Fruit fly (Drosophila melanogaster): ENCODE measurements around the gene CG42464.

Gene CG42464

DNA sequence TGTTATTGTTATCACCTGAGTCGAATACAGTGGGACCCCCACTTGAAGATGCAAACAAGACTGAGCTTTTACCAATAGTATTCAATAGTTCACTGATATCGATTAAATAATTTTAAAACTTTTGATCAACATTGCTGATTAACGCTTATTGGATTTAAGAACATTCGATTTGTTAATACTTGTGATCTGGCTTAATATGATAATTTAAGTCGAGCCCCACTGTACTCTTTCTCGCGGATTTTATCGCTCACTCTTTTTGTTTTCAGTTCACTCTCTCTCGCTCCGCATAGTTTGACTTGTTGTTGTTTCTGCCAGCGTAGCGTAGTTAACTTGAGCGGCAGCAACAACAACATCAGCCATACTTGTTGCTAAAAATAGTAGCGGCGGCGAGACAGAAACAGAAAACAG lies 43.6 kb upstream of the CG42464 start (continued):
- peak; percentile 29 to 83 for TF ChIP-seq insv (GFP tag; optimal IDR thresholded peaks at IDR 0.05)
- peak; percentile 77 for TF ChIP-seq bigmax (GFP tag; optimal IDR thresholded peaks at IDR 0.05)
- peak; percentile 86 for TF ChIP-seq sr (GFP tag; IDR thresholded peaks at IDR 0.05)
- TF ChIP-seq mirr (GFP tag; optimal IDR thresholded peaks at IDR 0.05), result peak; percentile 99
- TF ChIP-seq Opbp (GFP tag; IDR thresholded peaks at IDR 0.05; ENCODE audit: partially characterized antibody), result no peak
- peak; percentile 97 for TF ChIP-seq Spps (tag; optimal IDR thresholded peaks at IDR 0.05)
- peak; percentile 95 for TF ChIP-seq Hmx (GFP tag; optimal IDR thresholded peaks at IDR 0.05)
- TF ChIP-seq CG34422 (GFP tag; IDR thresholded peaks at IDR 0.05), result peak; percentile 98
- no peak for TF ChIP-seq CG1832 (GFP tag; optimal IDR thresholded peaks at IDR 0.05)
- peak; percentile 100 for TF ChIP-seq grau (tag; optimal IDR thresholded peaks at IDR 0.05)
- TF ChIP-seq Ada2b (GFP tag; IDR thresholded peaks at IDR 0.05), result peak; percentile 98
- TF ChIP-seq CG16863 (GFP tag; optimal IDR thresholded peaks at IDR 0.05), result peak; percentile 98
- TF ChIP-seq Dref (GFP tag; IDR thresholded peaks at IDR 0.05), result peak; percentile 38; the same call in 1 of the 2 replicates
- peak; percentile 30 for TF ChIP-seq Dp (GFP tag; optimal IDR thresholded peaks at IDR 0.05)
- peak; percentile 95 for TF ChIP-seq CG4282 (GFP tag; optimal IDR thresholded peaks at IDR 0.05)
- peak; percentile 92 for TF ChIP-seq Hey (tag; optimal IDR thresholded peaks at IDR 0.05)
- peak; percentile 99 for TF ChIP-seq unpg (GFP tag; optimal IDR thresholded peaks at IDR 0.05)
- peak; percentile 88 for TF ChIP-seq CG3838 (GFP tag; optimal IDR thresholded peaks at IDR 0.05)
- TF ChIP-seq Chrac-16 (GFP tag; optimal IDR thresholded peaks at IDR 0.05), result peak; percentile 98
- peak; percentile 97 for TF ChIP-seq CG32772 (GFP tag; IDR thresholded peaks at IDR 0.05)
- TF ChIP-seq onecut (GFP tag; IDR thresholded peaks at IDR 0.05), result peak; percentile 96
- peak; percentile 65 for TF ChIP-seq stwl (tag; optimal IDR thresholded peaks at IDR 0.05)
- peak; percentile 97 for TF ChIP-seq CG6765 (GFP tag; optimal IDR thresholded peaks at IDR 0.05)
- TF ChIP-seq vvl (GFP tag; IDR thresholded peaks at IDR 0.05), result peak; percentile 99
- peak; percentile 97 for TF ChIP-seq CG6854 (GFP tag; optimal IDR thresholded peaks at IDR 0.05)
- peak; percentile 99 for TF ChIP-seq CG2120 (GFP tag; optimal IDR thresholded peaks at IDR 0.05)
- TF ChIP-seq ab (GFP tag; optimal IDR thresholded peaks at IDR 0.05), result peak; percentile 94
- peak; percentile 69 for TF ChIP-seq fd102C (GFP tag; optimal IDR thresholded peaks at IDR 0.05)
- peak; percentile 4 for TF ChIP-seq kah (GFP tag; optimal IDR thresholded peaks at IDR 0.05)
- peak; percentile 94 for TF ChIP-seq cas (GFP tag; IDR thresholded peaks at IDR 0.05)
- peak; percentile 97 for TF ChIP-seq H2.0 (GFP tag; IDR thresholded peaks at IDR 0.05)
- peak; percentile 96 for TF ChIP-seq fd3F (GFP tag; optimal IDR thresholded peaks at IDR 0.05)
- TF ChIP-seq CG31224 (GFP tag; IDR thresholded peaks at IDR 0.05), result peak; percentile 95
- peak; percentile 95 for TF ChIP-seq klu (GFP tag; IDR thresholded peaks at IDR 0.05)
- TF ChIP-seq hbn (GFP tag; IDR thresholded peaks at IDR 0.05; ENCODE audit: partially characterized antibody), result no peak
- TF ChIP-seq ind (GFP tag; optimal IDR thresholded peaks at IDR 0.05), result peak; percentile 99
- peak; percentile 95 for TF ChIP-seq CG2889 (GFP tag; IDR thresholded peaks at IDR 0.05)
- TF ChIP-seq bbx (GFP tag; IDR thresholded peaks at IDR 0.05; ENCODE audit: partially characterized antibody), result no peak
- TF ChIP-seq CG4820 (GFP tag; optimal IDR thresholded peaks at IDR 0.05), result peak; percentile 98
- TF ChIP-seq slp2 (GFP tag; optimal IDR thresholded peaks at IDR 0.05), result peak; percentile 97
- peak; percentile 95 for TF ChIP-seq CG18476 (GFP tag; optimal IDR thresholded peaks at IDR 0.05)
- TF ChIP-seq CG32532 (GFP tag; IDR thresholded peaks at IDR 0.05), result peak; percentile 99
- peak; percentile 97 for TF ChIP-seq CG4854 (GFP tag; optimal IDR thresholded peaks at IDR 0.05)
- peak; percentile 98 for TF ChIP-seq nmo (GFP tag; optimal IDR thresholded peaks at IDR 0.05)
- TF ChIP-seq jing (GFP tag; optimal IDR thresholded peaks at IDR 0.05), result peak; percentile 96
- TF ChIP-seq CG12219 (GFP tag; optimal IDR thresholded peaks at IDR 0.05), result peak; percentile 99
- peak; percentile 88 for TF ChIP-seq Neu2 (GFP tag; optimal IDR thresholded peaks at IDR 0.05; ENCODE audit: borderline replicate concordance)
- TF ChIP-seq HmgD (GFP tag; optimal IDR thresholded peaks at IDR 0.05), result peak; percentile 97
- TF ChIP-seq esg (GFP tag; conservative IDR thresholded peaks at IDR 0.05), result peak; percentile 97
- TF ChIP-seq CG7271 (tag; optimal IDR thresholded peaks at IDR 0.05), result peak; percentile 90
- TF ChIP-seq dan (GFP tag; IDR thresholded peaks at IDR 0.05), result no peak; the same call in 1 of the 2 replicates

All from whole organism, embryonic.